Worm (Caenorhabditis elegans) whole organism, young adult: ENCODE results near the gene R11E3.2.

Experiments
- B0035.1 ChIP-seq: sonication (generic microtip); optimal IDR thresholded peaks from 2 replicates; lab custom pipeline; 2016; ENCODE audit warnings: missing genetic modification characterization, mild to moderate bottlenecking, missing compliant biosample characterization, missing genotype, missing genetic modification reagents
- F49E8.2 ChIP-seq: sonication (generic microtip); optimal IDR thresholded peaks from 3 replicates; lab custom pipeline; 2017; ENCODE audit warnings: missing genetic modification characterization, mild to moderate bottlenecking, missing compliant biosample characterization, antibody characterized with exemption, moderate library complexity; ENCODE audit not compliant: insufficient read depth
- dpff-1 ChIP-seq: sonication (generic microtip); optimal IDR thresholded peaks from 2 replicates; lab custom pipeline; 2017; ENCODE audit warnings: mild to moderate bottlenecking, missing genetic modification characterization, missing compliant biosample characterization
- lin-35 ChIP-seq, 3 experiments: fragments of 150-350 bp in 2 of 3; sonication (generic microtip) in 1 of 3; optimal IDR thresholded peaks; 2 replicates each; lab custom pipeline; 2014 to 2018; ENCODE audit warnings: missing biosample characterization in 3 of 3, missing genetic modification characterization in 3 of 3, missing genetic modification reagents in 3 of 3
- nfya-1 ChIP-seq: sonication (generic microtip); optimal IDR thresholded peaks from 2 replicates; lab custom pipeline; 2017; ENCODE audit warnings: antibody characterized with exemption, missing compliant biosample characterization, missing genetic modification characterization, borderline replicate concordance; ENCODE audit not compliant: insufficient read depth
- rec-8 ChIP-seq, 2 experiments: sonication (generic microtip); optimal IDR thresholded peaks; 2 replicates each; lab custom pipeline; 2016; ENCODE audit warnings: mild to moderate bottlenecking in 2 of 2, missing genetic modification characterization in 2 of 2, missing genetic modification reagents in 2 of 2, missing genotype in 2 of 2, missing biosample characterization in 1 of 2, missing compliant biosample characterization in 1 of 2, moderate library complexity in 1 of 2
- repo-1 ChIP-seq: sonication (generic microtip); optimal IDR thresholded peaks from 2 replicates; lab custom pipeline; 2017; ENCODE audit warnings: mild to moderate bottlenecking, missing genetic modification characterization, missing compliant biosample characterization

- TF ChIP-seq nfya-1 (tag; lab: Kevin White, UChicago): no peak
- TF ChIP-seq repo-1 (tag; lab: Kevin White, UChicago): no peak
- TF ChIP-seq rec-8 (tag; optimal IDR thresholded peaks at IDR 0.05; lab: Kevin White, UChicago): no peak
- TF ChIP-seq dpff-1 (tag; lab: Kevin White, UChicago): no peak
- no peak for TF ChIP-seq lin-35 (GFP tag; optimal IDR thresholded peaks at IDR 0.05; lab: Kevin White, UChicago)
- no peak for TF ChIP-seq B0035.1 (tag; lab: Kevin White, UChicago)
- no peak for TF ChIP-seq F49E8.2 (tag; lab: Kevin White, UChicago)
Observed at ce11 chrIV:4806486-4806885, 34.6 kb downstream of the R11E3.2 start, which contains the start of gene dpf-5.
